Worm (Caenorhabditis elegans) whole organism, L4/young adult: ENCODE results near the gene F57F4.1.

Source experiments
- W03F9.2 ChIP-seq: fragments of 150-350 bp; optimal IDR thresholded peaks from 2 replicates; lab custom pipeline; 2014; ENCODE audit warnings: missing biosample characterization, missing genetic modification characterization
- dao-5 ChIP-seq: sonication (generic microtip); optimal IDR thresholded peaks from 2 replicates; lab custom pipeline; 2016; ENCODE audit warnings: missing genotype, missing genetic modification characterization, moderate library complexity, missing compliant biosample characterization
- him-1 ChIP-seq: sonication (generic microtip); optimal IDR thresholded peaks from 2 replicates; lab custom pipeline; 2016; ENCODE audit warnings: missing genotype, missing genetic modification reagents, missing genetic modification characterization, missing compliant biosample characterization

ce11 chrV:6368494-6368893 lies 21.8 kb upstream of the F57F4.1 start:
- TF ChIP-seq dao-5 (tag; lab: Kevin White, UChicago) (no peak), W03F9.2 (tag; lab: Kevin White, UChicago) (no peak), him-1 (tag; lab: Kevin White, UChicago) (no peak)
